Worm (Caenorhabditis elegans) whole organism, L2 larva: Measurements from ENCODE around the gene Y82E9BR.20.

Experiments used
- C34F6.9 ChIP-seq: fragments of 150-350 bp; optimal IDR thresholded peaks from 2 replicates; lab custom pipeline; 2014; ENCODE audit warnings: missing biosample characterization, missing genetic modification characterization
- alr-1 ChIP-seq: fragments of 150-350 bp; optimal IDR thresholded peaks from 2 replicates; lab custom pipeline; 2014; ENCODE audit warnings: missing biosample characterization, missing genetic modification characterization
- aly-2 ChIP-seq: fragments of 150-350 bp; optimal IDR thresholded peaks from 2 replicates; lab custom pipeline; 2014; ENCODE audit warnings: missing biosample characterization, missing genetic modification characterization
- ama-1 ChIP-seq: fragments of 150-350 bp; optimal IDR thresholded peaks from 2 replicates; lab custom pipeline; 2018; ENCODE audit warnings: inconsistent platforms
- blmp-1 ChIP-seq: sonication (generic microtip); optimal IDR thresholded peaks from 2 replicates; lab custom pipeline; 2017; ENCODE audit warnings: missing genetic modification characterization, mild to moderate bottlenecking, missing compliant biosample characterization, antibody characterized with exemption, moderate library complexity; ENCODE audit not compliant: insufficient read depth
- ceh-82 ChIP-seq: fragments of 150-350 bp; optimal IDR thresholded peaks from 2 replicates; lab custom pipeline; 2014; ENCODE audit warnings: missing biosample characterization, missing genetic modification characterization
- crh-2 ChIP-seq: sonication (generic microtip); optimal IDR thresholded peaks from 2 replicates; lab custom pipeline; 2017; ENCODE audit warnings: missing biosample characterization, missing genetic modification characterization
- dmd-4 ChIP-seq: sonication (generic microtip); optimal IDR thresholded peaks from 2 replicates; lab custom pipeline; 2017; ENCODE audit warnings: missing biosample characterization, missing genetic modification characterization
- egl-27 ChIP-seq: sonication (generic microtip); optimal IDR thresholded peaks from 3 replicates; lab custom pipeline; 2017; ENCODE audit warnings: missing biosample characterization, missing genetic modification reagents, missing genetic modification characterization
- elt-3 ChIP-seq: sonication (generic microtip); optimal IDR thresholded peaks from 2 replicates; lab custom pipeline; 2017; ENCODE audit warnings: missing biosample characterization, missing genetic modification characterization
- fos-1 ChIP-seq: fragments of 150-350 bp; optimal IDR thresholded peaks from 2 replicates; lab custom pipeline; 2014; ENCODE audit warnings: missing biosample characterization, missing genetic modification characterization
- gmeb-1 ChIP-seq: fragments of 150-350 bp; optimal IDR thresholded peaks from 2 replicates; lab custom pipeline; 2014; ENCODE audit warnings: missing biosample characterization, missing genetic modification characterization
- lin-11 ChIP-seq: fragments of 150-350 bp; sonication (generic microtip); optimal IDR thresholded peaks from 2 replicates; lab custom pipeline; 2014; ENCODE audit warnings: missing biosample characterization, missing genetic modification characterization, inconsistent platforms, mixed read lengths
- lin-13 ChIP-seq: fragments of 150-350 bp; optimal IDR thresholded peaks from 2 replicates; lab custom pipeline; 2014; ENCODE audit warnings: missing biosample characterization, missing genetic modification reagents, missing genetic modification characterization
- lsy-2 ChIP-seq, 2 experiments: fragments of 150-350 bp in 1 of 2; sonication (generic microtip) in 1 of 2; optimal IDR thresholded peaks; 2 replicates each; lab custom pipeline; 2014 to 2017; ENCODE audit warnings: missing biosample characterization in 2 of 2, missing genetic modification characterization in 2 of 2
- mab-5 ChIP-seq: fragments of 150-350 bp; optimal IDR thresholded peaks from 2 replicates; lab custom pipeline; 2014; ENCODE audit warnings: missing biosample characterization, missing genetic modification characterization
- mdl-1 ChIP-seq, 2 experiments: fragments of 150-350 bp in 1 of 2; sonication (generic microtip) in 1 of 2; optimal IDR thresholded peaks; 2 replicates each; lab custom pipeline; 2017; ENCODE audit warnings: missing biosample characterization in 2 of 2, missing genetic modification characterization in 2 of 2
- nhr-10 ChIP-seq: sonication (generic microtip); optimal IDR thresholded peaks from 2 replicates; lab custom pipeline; 2017; ENCODE audit warnings: missing biosample characterization, missing genetic modification characterization
- nhr-12 ChIP-seq: fragments of 150-350 bp; optimal IDR thresholded peaks from 2 replicates; lab custom pipeline; 2014; ENCODE audit warnings: missing biosample characterization, missing genetic modification characterization
- nhr-129 ChIP-seq: fragments of 150-350 bp; optimal IDR thresholded peaks from 2 replicates; lab custom pipeline; 2014; ENCODE audit warnings: missing biosample characterization, missing genetic modification characterization
- nhr-237 ChIP-seq: fragments of 150-350 bp; optimal IDR thresholded peaks from 2 replicates; lab custom pipeline; 2014; ENCODE audit warnings: missing biosample characterization, missing genetic modification characterization
- nhr-77 ChIP-seq: fragments of 150-350 bp; optimal IDR thresholded peaks from 2 replicates; lab custom pipeline; 2014; ENCODE audit warnings: missing biosample characterization, missing genetic modification characterization
- sem-4 ChIP-seq: fragments of 150-350 bp; optimal IDR thresholded peaks from 2 replicates; lab custom pipeline; 2014; ENCODE audit warnings: missing biosample characterization, missing genetic modification reagents, missing genetic modification characterization
- skn-1 ChIP-seq: sonication (generic microtip); optimal IDR thresholded peaks from 2 replicates; lab custom pipeline; 2017; ENCODE audit warnings: missing biosample characterization, missing genetic modification characterization
- sma-3 ChIP-seq: sonication (generic microtip); optimal IDR thresholded peaks from 2 replicates; lab custom pipeline; 2016; ENCODE audit warnings: missing genetic modification reagents, missing genetic modification characterization, missing compliant biosample characterization
- sma-9 ChIP-seq, 2 experiments: fragments of 150-350 bp in 1 of 2; sonication (generic microtip) in 1 of 2; optimal IDR thresholded peaks; 2 replicates each; lab custom pipeline; 2014 to 2016; ENCODE audit warnings: missing genetic modification characterization in 2 of 2, mild to moderate bottlenecking in 1 of 2, missing biosample characterization in 1 of 2, missing compliant biosample characterization in 1 of 2, missing genetic modification reagents in 1 of 2, moderate library complexity in 1 of 2
- unc-55 ChIP-seq: fragments of 150-350 bp; sonication (generic microtip); optimal IDR thresholded peaks from 3 replicates; lab custom pipeline; 2014; ENCODE audit warnings: missing biosample characterization, missing genetic modification reagents, missing genetic modification characterization
- unc-62 ChIP-seq: fragments of 150-350 bp; optimal IDR thresholded peaks from 2 replicates; lab custom pipeline; 2014; ENCODE audit warnings: missing biosample characterization, missing genetic modification reagents, missing genetic modification characterization
- zag-1 ChIP-seq: fragments of 150-350 bp; optimal IDR thresholded peaks from 2 replicates; lab custom pipeline; 2014; ENCODE audit warnings: missing biosample characterization, missing genetic modification characterization
- ztf-11 ChIP-seq: sonication (generic microtip); optimal IDR thresholded peaks from 2 replicates; lab custom pipeline; 2017; ENCODE audit warnings: missing biosample characterization, missing genetic modification characterization
- ztf-4 ChIP-seq: fragments of 150-350 bp; optimal IDR thresholded peaks from 2 replicates; lab custom pipeline; 2014; ENCODE audit warnings: missing biosample characterization, missing genetic modification characterization

Gene Y82E9BR.20

ce11 chrIII:1380535-1381274 lies 6.5 kb downstream of the Y82E9BR.20 start, which contains the start of the genes pals-21 and Y82E9BR.6:
pals-21 (minus strand) TSS chrIII:1380635.
Y82E9BR.6 (plus strand) TSS chrIII:1381224.
- TF ChIP-seq sma-3 (GFP tag; lab: Kevin White, UChicago) (no peak), skn-1 (no peak), blmp-1 (tag; lab: Kevin White, UChicago) (no peak), alr-1 (tag; lab: Kevin White, UChicago) (no peak), unc-62 (no peak), ztf-11 (tag; lab: Kevin White, UChicago) (no peak), nhr-12 (no peak)

- TF ChIP-seq nhr-77 (tag; lab: Kevin White, UChicago): no peak
These were observed 9.3 kb downstream of the Y82E9BR.20 start for ce11 chrIII:1383483-1383882.

- TF ChIP-seq sma-3 (GFP tag; lab: Kevin White, UChicago) (no peak), nhr-10 (tag; lab: Kevin White, UChicago) (no peak), fos-1 (tag; lab: Kevin White, UChicago) (peak; percentile 87), unc-55 (GFP tag; lab: Kevin White, UChicago) (no peak), ama-1 (lab: Kevin White, UChicago) (no peak), gmeb-1 (tag; lab: Kevin White, UChicago) (peak; percentile 4)
These were observed 9.9 kb downstream of the Y82E9BR.20 start, which contains the start of the genes fbxa-138 and Y82E9BR.5 for ce11 chrIII:1384092-1384491. fbxa-138 (minus strand) TSS chrIII:1384252. Y82E9BR.5 (plus strand) TSS chrIII:1384370.

- TF ChIP-seq fos-1 (tag; lab: Kevin White, UChicago): peak; percentile 32
- TF ChIP-seq mdl-1 (tag; optimal IDR thresholded peaks at IDR 0.05; lab: Kevin White, UChicago): no peak
These were observed 10.5 kb downstream of the Y82E9BR.20 start for ce11 chrIII:1384694-1385093.

- TF ChIP-seq fos-1 (tag; lab: Kevin White, UChicago) (peak; percentile 67), elt-3 (tag; lab: Kevin White, UChicago) (no peak)
These were observed 14.3 kb downstream of the Y82E9BR.20 start, which contains the start of gene pals-20 for ce11 chrIII:1388274-1389058. pals-20 (minus strand) TSS chrIII:1388324.

- TF ChIP-seq lsy-2 (tag; optimal IDR thresholded peaks at IDR 0.05; lab: Kevin White, UChicago) (no peak), mab-5 (tag; lab: Kevin White, UChicago) (no peak), ama-1 (lab: Kevin White, UChicago) (no peak), unc-55 (GFP tag; lab: Kevin White, UChicago) (no peak), ztf-4 (tag; lab: Kevin White, UChicago) (no peak), nhr-129 (tag; lab: Kevin White, UChicago) (no peak), fos-1 (tag; lab: Kevin White, UChicago) (peak; percentile 98), elt-3 (tag; lab: Kevin White, UChicago) (no peak), crh-2 (tag; lab: Kevin White, UChicago) (peak; percentile 10), aly-2 (tag; lab: Kevin White, UChicago) (no peak), lin-13 (no peak), zag-1 (no peak), sma-9 (GFP tag; optimal IDR thresholded peaks at IDR 0.05; lab: Kevin White, UChicago) (peak; percentile 37), sma-9 (tag; optimal IDR thresholded peaks at IDR 0.05; lab: Kevin White, UChicago) (no peak), C34F6.9 (tag; lab: Kevin White, UChicago) (no peak), ceh-82 (tag; lab: Kevin White, UChicago) (no peak)
These were observed 15.8 kb downstream of the Y82E9BR.20 start for ce11 chrIII:1389988-1390387.

ce11 chrIII:1391752-1392151 lies 17.5 kb downstream of the Y82E9BR.20 start, which contains the start of gene pals-17:
pals-17 (minus strand) TSS chrIII:1391852.
- TF ChIP-seq gmeb-1 (tag; lab: Kevin White, UChicago): no peak
- no peak for TF ChIP-seq nhr-237 (tag; lab: Kevin White, UChicago)
- no peak for TF ChIP-seq unc-55 (GFP tag; lab: Kevin White, UChicago)
- no peak for TF ChIP-seq zag-1
- no peak for TF ChIP-seq egl-27 (tag; lab: Kevin White, UChicago)
- TF ChIP-seq dmd-4 (tag; lab: Kevin White, UChicago): no peak
- no peak for TF ChIP-seq mab-5 (tag; lab: Kevin White, UChicago)
- no peak for TF ChIP-seq lin-11 (tag; lab: Kevin White, UChicago)
- TF ChIP-seq sem-4 (tag; lab: Kevin White, UChicago): no peak
- TF ChIP-seq sma-9 (GFP tag; optimal IDR thresholded peaks at IDR 0.05; lab: Kevin White, UChicago): no peak
- TF ChIP-seq sma-9 (tag; optimal IDR thresholded peaks at IDR 0.05; lab: Kevin White, UChicago): no peak
